Worm (Caenorhabditis elegans): ENCODE measurements around the gene C02F5.14.

ce11 chrIII:8240948-8241347 is 5.6 kb upstream of the C02F5.14 start:
- TF ChIP-seq ztf-11 (tag; optimal IDR thresholded peaks at IDR 0.05) = no peak
- no peak for TF ChIP-seq F13H6.1 (tag; optimal IDR thresholded peaks at IDR 0.05)
- TF ChIP-seq aly-2 (tag; optimal IDR thresholded peaks at IDR 0.05) = no peak
- TF ChIP-seq lin-13 (GFP tag; optimal IDR thresholded peaks at IDR 0.05) = no peak
- TF ChIP-seq ZK546.5 (tag; optimal IDR thresholded peaks at IDR 0.05) = no peak
- no peak for TF ChIP-seq nhr-6 (tag; optimal IDR thresholded peaks at IDR 0.05)
- no peak for TF ChIP-seq lsy-2 (tag; optimal IDR thresholded peaks at IDR 0.05)
- no peak for TF ChIP-seq snpc-4 (tag; optimal IDR thresholded peaks at IDR 0.05)
- no peak for TF ChIP-seq skn-1 (tag; optimal IDR thresholded peaks at IDR 0.05)
